Fruit fly (Drosophila melanogaster): ENCODE measurements around the gene CG16719.

- TF ChIP-seq Crg-1 (GFP tag; optimal IDR thresholded peaks at IDR 0.05): no peak
- TF ChIP-seq pad (GFP tag; optimal IDR thresholded peaks at IDR 0.05): no peak
- TF ChIP-seq CG5204 (GFP tag; optimal IDR thresholded peaks at IDR 0.05): no peak
- TF ChIP-seq CG7101 (tag; optimal IDR thresholded peaks at IDR 0.05): no peak
- no peak for TF ChIP-seq Clk (GFP tag; optimal IDR thresholded peaks at IDR 0.05)
- TF ChIP-seq toe (GFP tag; optimal IDR thresholded peaks at IDR 0.05): no peak
- no peak for TF ChIP-seq kay (GFP tag; ENCODE audit: borderline replicate concordance)
- TF ChIP-seq bab1 (GFP tag; optimal IDR thresholded peaks at IDR 0.05): no peak
- TF ChIP-seq CG14711 (tag; optimal IDR thresholded peaks at IDR 0.05): no peak
- no peak for TF ChIP-seq ovo (GFP tag; optimal IDR thresholded peaks at IDR 0.05)
- no peak for TF ChIP-seq CG33017 (tag; optimal IDR thresholded peaks at IDR 0.05)
- no peak for TF ChIP-seq CG7045 (GFP tag; optimal IDR thresholded peaks at IDR 0.05)
- TF ChIP-seq CG1620 (GFP tag; optimal IDR thresholded peaks at IDR 0.05): no peak
- TF ChIP-seq CG11617 (GFP tag; optimal IDR thresholded peaks at IDR 0.05): no peak
Observed at dm6 chr3L:9733563-9733962, 48.6 kb downstream of the CG16719 start, which contains the start of gene CG6749.
